Fruit fly (Drosophila melanogaster): Measurements from ENCODE around the gene Pfdn6.
A peak's percentile ranks its signal among the peaks of the same experiment; 100 is the strongest.

The Pfdn6 gene

dm6 chr3L:19909234-19910053 is 14.0 kb upstream of the Pfdn6 start (continued):
- no peak for TF ChIP-seq wdn (GFP tag; IDR thresholded peaks at IDR 0.05)
- TF ChIP-seq zen (tag; optimal IDR thresholded peaks at IDR 0.05): peak; percentile 25
- no peak for TF ChIP-seq CG8281 (tag; optimal IDR thresholded peaks at IDR 0.05)
- TF ChIP-seq grau (tag; optimal IDR thresholded peaks at IDR 0.05): peak; percentile 34
- TF ChIP-seq CG11093 (GFP tag; IDR thresholded peaks at IDR 0.05): no peak
- no peak for TF ChIP-seq Nf-YA (GFP tag; IDR thresholded peaks at IDR 0.05)
- TF ChIP-seq CG17361 (GFP tag; IDR thresholded peaks at IDR 0.05): no peak; the same call in 2 of the 3 replicates
- no peak for TF ChIP-seq Adf1 (GFP tag; IDR thresholded peaks at IDR 0.05)
- TF ChIP-seq CG9876 (GFP tag; optimal IDR thresholded peaks at IDR 0.05): no peak
- no peak for TF ChIP-seq CG7839 (tag; optimal IDR thresholded peaks at IDR 0.05)
- TF ChIP-seq lab (GFP tag; optimal IDR thresholded peaks at IDR 0.05): no peak
- no peak for TF ChIP-seq CG10366 (GFP tag; IDR thresholded peaks at IDR 0.05)
- TF ChIP-seq CG15479 (GFP tag; optimal IDR thresholded peaks at IDR 0.05): no peak
- TF ChIP-seq Rfx (GFP tag; IDR thresholded peaks at IDR 0.05): no peak
- no peak for TF ChIP-seq da (GFP tag; optimal IDR thresholded peaks at IDR 0.05)
- TF ChIP-seq Dip3 (GFP tag; optimal IDR thresholded peaks at IDR 0.05): no peak
- TF ChIP-seq CG11560 (tag; IDR thresholded peaks at IDR 0.05): no peak
- TF ChIP-seq CG6765 (GFP tag; optimal IDR thresholded peaks at IDR 0.05): no peak
- peak; percentile 3 for TF ChIP-seq Nf-YC (tag; optimal IDR thresholded peaks at IDR 0.05)
- no peak for TF ChIP-seq seq (GFP tag; IDR thresholded peaks at IDR 0.05)
- no peak for TF ChIP-seq croc (GFP tag; conservative IDR thresholded peaks at IDR 0.05)
- peak; percentile 63 for TF ChIP-seq CG15514 (GFP tag; optimal IDR thresholded peaks at IDR 0.05)
- TF ChIP-seq Ets97D (GFP tag; optimal IDR thresholded peaks at IDR 0.05): peak; percentile 64
- no peak for TF ChIP-seq CG10147 (GFP tag; optimal IDR thresholded peaks at IDR 0.05)
- TF ChIP-seq CG3407 (GFP tag; optimal IDR thresholded peaks at IDR 0.05): no peak
- TF ChIP-seq ssp (GFP tag; IDR thresholded peaks at IDR 0.05): no peak
- TF ChIP-seq ci (GFP tag; IDR thresholded peaks at IDR 0.05): peak; percentile 59; the same call in 2 of the 3 replicates
- TF ChIP-seq eyg (GFP tag; optimal IDR thresholded peaks at IDR 0.05): no peak
- TF ChIP-seq abd-A (tag; optimal IDR thresholded peaks at IDR 0.05): no peak
- no peak for TF ChIP-seq Neu2 (GFP tag; optimal IDR thresholded peaks at IDR 0.05; ENCODE audit: borderline replicate concordance)
- no peak for TF ChIP-seq fu2 (GFP tag; optimal IDR thresholded peaks at IDR 0.05)
- no peak for TF ChIP-seq tin (GFP tag; optimal IDR thresholded peaks at IDR 0.05)
- no peak for TF ChIP-seq dimm (GFP tag; IDR thresholded peaks at IDR 0.05)
- peak; percentile 27 for TF ChIP-seq Bteb2 (GFP tag; optimal IDR thresholded peaks at IDR 0.05)
- no peak for TF ChIP-seq CG4282 (GFP tag; optimal IDR thresholded peaks at IDR 0.05)
- peak; percentile 61 for TF ChIP-seq CG12659 (GFP tag; optimal IDR thresholded peaks at IDR 0.05)
- TF ChIP-seq Taf1 (GFP tag; IDR thresholded peaks at IDR 0.05): no peak
- TF ChIP-seq HHEX (GFP tag; optimal IDR thresholded peaks at IDR 0.05): peak; percentile 35
- no peak for TF ChIP-seq kay (GFP tag; optimal IDR thresholded peaks at IDR 0.05)
- TF ChIP-seq tio (GFP tag; optimal IDR thresholded peaks at IDR 0.05): no peak
- TF ChIP-seq gce (GFP tag; IDR thresholded peaks at IDR 0.05): no peak
- TF ChIP-seq wor (GFP tag; IDR thresholded peaks at IDR 0.05): no peak
- peak; percentile 30 for TF ChIP-seq NC2β (GFP tag; optimal IDR thresholded peaks at IDR 0.05)
- TF ChIP-seq Blimp-1 (GFP tag; optimal IDR thresholded peaks at IDR 0.05): no peak
- TF ChIP-seq CrebB (tag; optimal IDR thresholded peaks at IDR 0.05): no peak
- TF ChIP-seq CG12236 (GFP tag; optimal IDR thresholded peaks at IDR 0.05): no peak
- no peak for TF ChIP-seq Mad (GFP tag; optimal IDR thresholded peaks at IDR 0.05)
- TF ChIP-seq sens-2 (GFP tag; IDR thresholded peaks at IDR 0.05): no peak
- peak; percentile 84 for TF ChIP-seq CG3281 (GFP tag; optimal IDR thresholded peaks at IDR 0.05)
- no peak for TF ChIP-seq Deaf1 (tag; optimal IDR thresholded peaks at IDR 0.05)
- TF ChIP-seq CG1529 (GFP tag; optimal IDR thresholded peaks at IDR 0.05): no peak

All from whole organism, embryonic.